Fruit fly (Drosophila melanogaster): ENCODE data around the gene sog.

The sog gene

dm6 chrX:15578043-15578442 is 55.2 kb downstream of the sog start, which contains the start of the genes cerv and CG7872 (continued):
- TF ChIP-seq dmrt99B (tag; optimal IDR thresholded peaks at IDR 0.05) (no peak), CG8478 (optimal IDR thresholded peaks at IDR 0.05) (no peak), CG3995 (GFP tag; optimal IDR thresholded peaks at IDR 0.05) (peak; percentile 58), tgo (GFP tag; IDR thresholded peaks at IDR 0.05) (no peak), pan (optimal IDR thresholded peaks at IDR 0.05) (no peak), pan (GFP tag; optimal IDR thresholded peaks at IDR 0.05 in 1 of 2, IDR thresholded peaks at IDR 0.05 in 1 of 2) (no peak), ac (GFP tag; optimal IDR thresholded peaks at IDR 0.05) (no peak), dpn (GFP tag; optimal IDR thresholded peaks at IDR 0.05) (peak in 1 of 2 experiments; percentile 17), row (GFP tag; IDR thresholded peaks at IDR 0.05) (peak; percentile 25; the same call in 1 of the 3 replicates), HLH3B (GFP tag; IDR thresholded peaks at IDR 0.05) (no peak), zen (tag; optimal IDR thresholded peaks at IDR 0.05) (no peak), sob (GFP tag; IDR thresholded peaks at IDR 0.05) (peak; percentile 48; the same call in 1 of the 2 replicates), CG15269 (tag; optimal IDR thresholded peaks at IDR 0.05) (no peak), lilli (GFP tag; optimal IDR thresholded peaks at IDR 0.05) (no peak), Myb (GFP tag; optimal IDR thresholded peaks at IDR 0.05) (peak; percentile 62), Doc3 (GFP tag; IDR thresholded peaks at IDR 0.05; ENCODE audit: partially characterized antibody) (peak; percentile 48; the same call in 1 of the 3 replicates), CG10267 (tag; optimal IDR thresholded peaks at IDR 0.05) (peak; percentile 76), CG12236 (GFP tag; optimal IDR thresholded peaks at IDR 0.05) (no peak), Doc2 (GFP tag; IDR thresholded peaks at IDR 0.05) (no peak), trem (tag; optimal IDR thresholded peaks at IDR 0.05) (peak; percentile 35), Trl (optimal IDR thresholded peaks at IDR 0.05) (no peak), Trl (GFP tag; optimal IDR thresholded peaks at IDR 0.05) (no peak), Mrtf (GFP tag; IDR thresholded peaks at IDR 0.05) (no peak), CG10366 (GFP tag; IDR thresholded peaks at IDR 0.05) (no peak), CG12769 (tag; optimal IDR thresholded peaks at IDR 0.05) (no peak), CG1529 (GFP tag; optimal IDR thresholded peaks at IDR 0.05) (no peak), al (GFP tag; IDR thresholded peaks at IDR 0.05) (no peak), Hr78 (GFP tag; optimal IDR thresholded peaks at IDR 0.05) (no peak), CG6765 (GFP tag; optimal IDR thresholded peaks at IDR 0.05) (no peak), CG17568 (GFP tag; optimal IDR thresholded peaks at IDR 0.05) (no peak), CG11560 (tag; IDR thresholded peaks at IDR 0.05) (no peak), cas (GFP tag; IDR thresholded peaks at IDR 0.05) (no peak), Rfx (GFP tag; IDR thresholded peaks at IDR 0.05) (peak; percentile 30; the same call in 1 of the 2 replicates), GATAe (GFP tag; conservative IDR thresholded peaks at IDR 0.05) (no peak), run (tag; optimal IDR thresholded peaks at IDR 0.05) (no peak), E2f2 (GFP tag; IDR thresholded peaks at IDR 0.05) (peak; percentile 62), Pdp1 (GFP tag; optimal IDR thresholded peaks at IDR 0.05) (peak in 1 of 2 experiments; percentile 19), pzg (GFP tag; optimal IDR thresholded peaks at IDR 0.05) (peak; percentile 70), dm (GFP tag; optimal IDR thresholded peaks at IDR 0.05) (peak; percentile 30), salm (tag; optimal IDR thresholded peaks at IDR 0.05) (no peak), CG10462 (GFP tag; optimal IDR thresholded peaks at IDR 0.05) (no peak), gt (GFP tag; IDR thresholded peaks at IDR 0.05) (no peak), danr (GFP tag; IDR thresholded peaks at IDR 0.05) (no peak), Chrac-16 (GFP tag; optimal IDR thresholded peaks at IDR 0.05) (no peak), MBD-R2 (GFP tag; IDR thresholded peaks at IDR 0.05) (peak; percentile 88), CG3847 (GFP tag; IDR thresholded peaks at IDR 0.05) (peak; percentile 29; the same call in 1 of the 2 replicates), CG14860 (GFP tag; IDR thresholded peaks at IDR 0.05; ENCODE audit: partially characterized antibody) (peak; percentile 67), Atf6 (GFP tag; IDR thresholded peaks at IDR 0.05) (no peak), nerfin-2 (GFP tag; IDR thresholded peaks at IDR 0.05; ENCODE audit: partially characterized antibody) (peak; percentile 67), BtbVII (GFP tag; optimal IDR thresholded peaks at IDR 0.05) (no peak), pb (GFP tag; optimal IDR thresholded peaks at IDR 0.05) (no peak), Lhr (GFP tag; optimal IDR thresholded peaks at IDR 0.05) (no peak)
